Worm (Caenorhabditis elegans): ENCODE measurements around the gene C25D7.5.

The C25D7.5 gene

ce11 chrV:15023544-15023943, 28.9 kb upstream of the C25D7.5 start, which contains the start of gene F14H8.4:
Gene F14H8.4 (plus strand): TSS chrV:15023844.
- TF ChIP-seq F33H1.4 (GFP tag; IDR thresholded peaks at IDR 0.05) = no peak
- TF ChIP-seq lin-54 (GFP tag; optimal IDR thresholded peaks at IDR 0.05) = no peak
- TF ChIP-seq F52B5.7 (tag; optimal IDR thresholded peaks at IDR 0.05) = no peak
- no peak for TF ChIP-seq bed-2 (GFP tag; IDR thresholded peaks at IDR 0.05)
- TF ChIP-seq Y95B8A.8 (GFP tag; IDR thresholded peaks at IDR 0.05) = no peak
- TF ChIP-seq egl-18 (GFP tag; IDR thresholded peaks at IDR 0.05) = no peak
- no peak for TF ChIP-seq dpff-1 (tag; optimal IDR thresholded peaks at IDR 0.05)
- no peak for TF ChIP-seq lag-1 (GFP tag; IDR thresholded peaks at IDR 0.05)
- TF ChIP-seq snpc-3.4 (tag; optimal IDR thresholded peaks at IDR 0.05) = no peak
- TF ChIP-seq madf-6 (GFP tag; IDR thresholded peaks at IDR 0.05) = no peak
- no peak for TF ChIP-seq rpc-1 (optimal IDR thresholded peaks at IDR 0.05)
- TF ChIP-seq rpc-1 (tag; optimal IDR thresholded peaks at IDR 0.05) = no peak
- no peak for TF ChIP-seq nhr-80 (tag; optimal IDR thresholded peaks at IDR 0.05)
- no peak for TF ChIP-seq hsf-1 (GFP tag; IDR thresholded peaks at IDR 0.05)
- no peak for TF ChIP-seq egrh-3 (GFP tag; IDR thresholded peaks at IDR 0.05)
- no peak for TF ChIP-seq F23B12.7 (tag; optimal IDR thresholded peaks at IDR 0.05; ENCODE audit: insufficient read depth)
- no peak for TF ChIP-seq mel-28 (tag; optimal IDR thresholded peaks at IDR 0.05; ENCODE audit: borderline replicate concordance)
- no peak for TF ChIP-seq snpc-4 (GFP tag; optimal IDR thresholded peaks at IDR 0.05)
- no peak for TF ChIP-seq snpc-4 (tag; optimal IDR thresholded peaks at IDR 0.05)
- TF ChIP-seq snpc-1.3 (tag; optimal IDR thresholded peaks at IDR 0.05; ENCODE audit: insufficient read depth) = no peak
- no peak for TF ChIP-seq B0261.1 (tag; optimal IDR thresholded peaks at IDR 0.05)

- TF ChIP-seq dox-1 (GFP tag; IDR thresholded peaks at IDR 0.05) (peak; percentile 79), mcd-1 (GFP tag; IDR thresholded peaks at IDR 0.05) (peak; percentile 72), F23B12.7 (tag; optimal IDR thresholded peaks at IDR 0.05; ENCODE audit: insufficient read depth) (peak; percentile 33), lin-54 (GFP tag; optimal IDR thresholded peaks at IDR 0.05) (peak; percentile 47), F49E8.2 (tag; optimal IDR thresholded peaks at IDR 0.05; ENCODE audit: insufficient read depth) (peak; percentile 64), pbrm-1 (GFP tag; IDR thresholded peaks at IDR 0.05) (peak; percentile 86), egl-18 (GFP tag; IDR thresholded peaks at IDR 0.05) (no peak), unc-130 (GFP tag; optimal IDR thresholded peaks at IDR 0.05) (no peak), T26A5.8 (tag; optimal IDR thresholded peaks at IDR 0.05) (no peak), let-607 (tag; optimal IDR thresholded peaks at IDR 0.05) (no peak), lin-35 (GFP tag; optimal IDR thresholded peaks at IDR 0.05) (no peak), lir-1 (GFP tag; conservative IDR thresholded peaks at IDR 0.05) (no peak), him-1 (tag; optimal IDR thresholded peaks at IDR 0.05) (peak; percentile 93), ceh-91 (GFP tag; IDR thresholded peaks at IDR 0.05) (peak; percentile 37; the same call in 1 of the 2 replicates), rcor-1 (GFP tag; IDR thresholded peaks at IDR 0.05) (peak; percentile 80), somi-1 (GFP tag; optimal IDR thresholded peaks at IDR 0.05) (no peak), lsl-1 (GFP tag; optimal IDR thresholded peaks at IDR 0.05) (peak; percentile 80), ceh-58 (GFP tag; IDR thresholded peaks at IDR 0.05) (no peak), Y56A3A.18 (GFP tag; IDR thresholded peaks at IDR 0.05) (no peak), F55B11.4 (tag; optimal IDR thresholded peaks at IDR 0.05; ENCODE audit: borderline replicate concordance, insufficient read depth) (no peak), ceh-100 (GFP tag; IDR thresholded peaks at IDR 0.05) (peak; percentile 60), snpc-4 (GFP tag; optimal IDR thresholded peaks at IDR 0.05) (peak; percentile 96), snpc-4 (tag; optimal IDR thresholded peaks at IDR 0.05) (peak; percentile 87 to 98 (median 96)), ZK185.1 (tag; optimal IDR thresholded peaks at IDR 0.05; ENCODE audit: poor library complexity, severe bottlenecking) (peak; percentile 2), K11D2.4 (GFP tag; IDR thresholded peaks at IDR 0.05) (no peak), athp-1 (tag; optimal IDR thresholded peaks at IDR 0.05) (peak; percentile 15), efl-1 (GFP tag; optimal IDR thresholded peaks at IDR 0.05) (peak; percentile 54), ztf-18 (tag; optimal IDR thresholded peaks at IDR 0.05) (no peak), lin-26 (GFP tag; IDR thresholded peaks at IDR 0.05) (no peak), nfya-2 (GFP tag; IDR thresholded peaks at IDR 0.05) (no peak)
Observed at ce11 chrV:15028896-15029519, 23.4 kb upstream of the C25D7.5 start, which contains the start of gene F14H8.8. Gene F14H8.8 (plus strand): TSS chrV:15029469.

Measured in whole organism, young adult.